Worm (Caenorhabditis elegans) whole organism, L4 larva: ENCODE measurements around the gene syx-16.
"Not testable (repeated sequence)": the region's sequence is repeated elsewhere in the genome, so short reads cannot be mapped to it uniquely, and the experiment has no call there.

Source experiments
- D1046.2 ChIP-seq: fragments of 200-800 bp; sonication (Bioruptor generic); IDR thresholded peaks from 2 replicates; pipeline ENCODE4 v1.3.6; 2022; ENCODE audit warnings: missing genetic modification characterization, missing compliant biosample characterization
- F10B5.3 ChIP-seq: sonication (generic microtip); optimal IDR thresholded peaks from 2 replicates; lab custom pipeline; 2016; ENCODE audit warnings: mild to moderate bottlenecking, missing genetic modification characterization, missing compliant biosample characterization
- F37D6.2 ChIP-seq: sonication (generic microtip); optimal IDR thresholded peaks from 2 replicates; lab custom pipeline; 2016; ENCODE audit warnings: mild to moderate bottlenecking, missing genetic modification characterization, missing compliant biosample characterization
- T20F7.1 ChIP-seq: fragments of 200-800 bp; sonication (Bioruptor generic); optimal IDR thresholded peaks from 2 replicates; lab custom pipeline; 2018; ENCODE audit warnings: mild to moderate bottlenecking, missing genetic modification characterization, missing compliant biosample characterization
- Y105C5A.15 ChIP-seq: fragments of 200-800 bp; sonication (Bioruptor generic); IDR thresholded peaks from 2 replicates; pipeline ENCODE4 v1.3.6; 2022; ENCODE audit warnings: missing genetic modification characterization, missing compliant biosample characterization
- Y48G9A.11 ChIP-seq: fragments of 200-800 bp; sonication (Bioruptor generic); IDR thresholded peaks from 2 replicates; pipeline ENCODE4 v1.3.6; 2022; ENCODE audit warnings: missing genetic modification reagents, missing genetic modification characterization, missing compliant biosample characterization
- Y5F2A.4 ChIP-seq: fragments of 200-800 bp; sonication (Bioruptor generic); optimal IDR thresholded peaks from 2 replicates; lab custom pipeline; 2018; ENCODE audit warnings: mild to moderate bottlenecking, missing genetic modification characterization, missing compliant biosample characterization
- ZK337.2 ChIP-seq: fragments of 200-800 bp; sonication (Bioruptor generic); IDR thresholded peaks from 2 replicates; pipeline ENCODE4 v1.3.6; 2022; ENCODE audit warnings: missing genetic modification reagents, missing genetic modification characterization, missing compliant biosample characterization
- aha-1 ChIP-seq: fragments of 150-350 bp; peaks from one replicate; lab custom pipeline; 2014; ENCODE audit warnings: missing biosample characterization, missing genetic modification characterization
- ceh-44 ChIP-seq: fragments of 200-800 bp; sonication (Bioruptor generic); IDR thresholded peaks from 2 replicates; pipeline ENCODE4 v1.3.6; 2022; ENCODE audit warnings: missing genetic modification reagents, missing genetic modification characterization, missing compliant biosample characterization
- ceh-62 ChIP-seq: sonication (generic microtip); optimal IDR thresholded peaks from 2 replicates; lab custom pipeline; 2017; ENCODE audit warnings: missing biosample characterization, missing genetic modification characterization
- ces-1 ChIP-seq: fragments of 150-350 bp; sonication (generic microtip); optimal IDR thresholded peaks from 4 replicates; lab custom pipeline; 2014; ENCODE audit warnings: missing biosample characterization, missing genetic modification reagents, missing genetic modification characterization
- daf-16 ChIP-seq, 3 experiments: sonication (generic microtip); optimal IDR thresholded peaks; 2 replicates each; lab custom pipeline; 2016 to 2017; ENCODE audit warnings: missing genetic modification characterization in 3 of 3, missing genetic modification reagents in 3 of 3, mild to moderate bottlenecking in 2 of 3, missing compliant biosample characterization in 2 of 3, missing biosample characterization in 1 of 3, moderate library complexity in 1 of 3
- dpl-1 ChIP-seq: fragments of 150-350 bp; optimal IDR thresholded peaks from 2 replicates; lab custom pipeline; 2014; ENCODE audit warnings: missing biosample characterization, missing genetic modification reagents, missing genetic modification characterization
- duxl-1 ChIP-seq: sonication (generic microtip); optimal IDR thresholded peaks from 2 replicates; lab custom pipeline; 2016; ENCODE audit warnings: mild to moderate bottlenecking, missing genetic modification characterization, moderate library complexity, missing compliant biosample characterization; ENCODE audit not compliant: poor library complexity
- gei-8 ChIP-seq: fragments of 200-800 bp; sonication (Bioruptor generic); optimal IDR thresholded peaks from 2 replicates; lab custom pipeline; 2018; ENCODE audit warnings: mild to moderate bottlenecking, missing genetic modification characterization, missing compliant biosample characterization
- hlh-11 ChIP-seq: fragments of 200-800 bp; sonication (Bioruptor generic); optimal IDR thresholded peaks from 2 replicates; lab custom pipeline; 2018; ENCODE audit warnings: mild to moderate bottlenecking, missing genetic modification characterization, missing compliant biosample characterization
- jun-1 ChIP-seq: fragments of 150-350 bp; optimal IDR thresholded peaks from 2 replicates; lab custom pipeline; 2014; ENCODE audit warnings: missing biosample characterization, missing genetic modification reagents, missing genetic modification characterization
- lim-7 ChIP-seq: fragments of 200-800 bp; sonication (Bioruptor generic); IDR thresholded peaks from 2 replicates; pipeline ENCODE4 v1.3.6; 2022; ENCODE audit warnings: missing genetic modification characterization, missing compliant biosample characterization
- lir-3 ChIP-seq: sonication (generic microtip); optimal IDR thresholded peaks from 2 replicates; lab custom pipeline; 2016; ENCODE audit warnings: mild to moderate bottlenecking, missing genetic modification characterization, missing compliant biosample characterization
- lsy-2 ChIP-seq, 2 experiments: fragments of 150-350 bp in 1 of 2; sonication (generic microtip) in 1 of 2; optimal IDR thresholded peaks; 2 replicates each; lab custom pipeline; 2014 to 2017; ENCODE audit warnings: missing biosample characterization in 2 of 2, missing genetic modification characterization in 2 of 2
- mdt-29 ChIP-seq: fragments of 200-800 bp; sonication (Bioruptor generic); IDR thresholded peaks from 2 replicates; pipeline ENCODE4 v1.3.6; 2022; ENCODE audit warnings: missing genetic modification reagents, missing genetic modification characterization, missing compliant biosample characterization
- mep-1 ChIP-seq: fragments of 150-350 bp; sonication (generic microtip); optimal IDR thresholded peaks from 3 replicates; lab custom pipeline; 2014; ENCODE audit warnings: missing biosample characterization, missing genetic modification characterization
- mes-2 ChIP-seq: sonication (generic microtip); optimal IDR thresholded peaks from 2 replicates; lab custom pipeline; 2016; ENCODE audit warnings: missing genotype, mild to moderate bottlenecking, missing genetic modification characterization, missing compliant biosample characterization; ENCODE audit not compliant: poor library complexity, severe bottlenecking
- nhr-111 ChIP-seq: fragments of 200-800 bp; sonication (Bioruptor generic); optimal IDR thresholded peaks from 2 replicates; lab custom pipeline; 2018; ENCODE audit warnings: mild to moderate bottlenecking, missing genetic modification characterization, missing compliant biosample characterization
- nhr-41 ChIP-seq: fragments of 200-800 bp; sonication (Bioruptor generic); IDR thresholded peaks from 2 replicates; pipeline ENCODE4 v1.3.6; 2022; ENCODE audit warnings: missing genetic modification reagents, missing genetic modification characterization, missing compliant biosample characterization
- nhr-6 ChIP-seq: fragments of 150-350 bp; optimal IDR thresholded peaks from 2 replicates; lab custom pipeline; 2014; ENCODE audit warnings: missing biosample characterization, missing genetic modification characterization
- nhr-77 ChIP-seq: fragments of 150-350 bp; optimal IDR thresholded peaks from 2 replicates; lab custom pipeline; 2014; ENCODE audit warnings: missing biosample characterization, missing genetic modification characterization
- pha-4 ChIP-seq, 2 experiments: fragments of 150-350 bp in 1 of 2; fragments of 200-800 bp in 1 of 2; sonication (Bioruptor generic) in 1 of 2; IDR thresholded peaks in 1 of 2; optimal IDR thresholded peaks in 1 of 2; 2 replicates each; pipeline versions ENCODE4 v1.3.6 to Lab custom; 2014 to 2022; ENCODE audit warnings: missing genetic modification characterization in 2 of 2, missing genetic modification reagents in 2 of 2, missing biosample characterization in 1 of 2, missing compliant biosample characterization in 1 of 2
- php-3 ChIP-seq: fragments of 200-800 bp; sonication (Bioruptor generic); IDR thresholded peaks from 2 replicates; pipeline ENCODE4 v1.3.6; 2022; ENCODE audit warnings: missing genetic modification reagents, missing genetic modification characterization, missing compliant biosample characterization
- saeg-2 ChIP-seq: fragments of 200-800 bp; sonication (Bioruptor generic); IDR thresholded peaks from 2 replicates; pipeline ENCODE4 v1.3.6; 2022; ENCODE audit warnings: missing genetic modification reagents, missing genetic modification characterization, missing compliant biosample characterization
- set-16 ChIP-seq: fragments of 200-800 bp; sonication (Bioruptor generic); IDR thresholded peaks from 2 replicates; pipeline ENCODE4 v1.3.6; 2022; ENCODE audit warnings: missing genetic modification reagents, missing genetic modification characterization, missing compliant biosample characterization
- spr-1 ChIP-seq: sonication (generic microtip); optimal IDR thresholded peaks from 2 replicates; lab custom pipeline; 2016; ENCODE audit warnings: mild to moderate bottlenecking, missing genetic modification characterization, missing compliant biosample characterization
- tra-1 ChIP-seq: fragments of 200-800 bp; sonication (Bioruptor generic); IDR thresholded peaks from 2 replicates; pipeline ENCODE4 v1.3.6; 2022; ENCODE audit warnings: missing genetic modification reagents, missing genetic modification characterization, missing compliant biosample characterization
- unc-130 ChIP-seq: sonication (generic microtip); optimal IDR thresholded peaks from 2 replicates; lab custom pipeline; 2016; ENCODE audit warnings: missing genetic modification reagents, missing genetic modification characterization, missing compliant biosample characterization
- zip-11 ChIP-seq: fragments of 200-800 bp; sonication (Bioruptor generic); IDR thresholded peaks from 2 replicates; pipeline ENCODE4 v1.3.6; 2022; ENCODE audit warnings: missing genetic modification characterization, missing compliant biosample characterization
- zip-2 ChIP-seq: fragments of 150-350 bp; optimal IDR thresholded peaks from 2 replicates; lab custom pipeline; 2014; ENCODE audit warnings: missing biosample characterization, missing genetic modification characterization

The syx-16 gene

ce11 chrIII:5211137-5211648, 2.3 kb upstream of the syx-16 start (continued):
- TF ChIP-seq dpl-1 (GFP tag; lab: Kevin White, UChicago) (peak; percentile 41), set-16 (GFP tag; lab: Robert Waterston, UW) (peak; percentile 85), nhr-111 (GFP tag; lab: Kevin White, UChicago) (peak; percentile 35), Y105C5A.15 (GFP tag; lab: Robert Waterston, UW) (0 out of 2 replicates have a peak, but pooled peaks have one; percentile 36), nhr-6 (tag; lab: Kevin White, UChicago) (peak; percentile 29), php-3 (peak; percentile 76), gei-8 (GFP tag; lab: Kevin White, UChicago) (peak; percentile 37), spr-1 (tag; lab: Kevin White, UChicago) (peak; percentile 78), pha-4 (GFP tag; IDR thresholded peaks at IDR 0.05; lab: Robert Waterston, UW) (peak; percentile 82), jun-1 (tag; lab: Kevin White, UChicago) (peak; percentile 45), F10B5.3 (tag; lab: Kevin White, UChicago) (peak; percentile 67), zip-2 (peak; percentile 52), ZK337.2 (peak; percentile 47; the same call in 1 of the 2 replicates), tra-1 (GFP tag; lab: Robert Waterston, UW) (peak; percentile 73; the same call in 1 of the 2 replicates), F37D6.2 (tag; lab: Kevin White, UChicago) (peak; percentile 57), duxl-1 (tag; lab: Kevin White, UChicago) (peak; percentile 51), Y48G9A.11 (GFP tag; lab: Robert Waterston, UW) (peak; percentile 70; the same call in 1 of the 2 replicates), T20F7.1 (GFP tag; lab: Kevin White, UChicago) (peak; percentile 52), daf-16 (GFP tag; optimal IDR thresholded peaks at IDR 0.05; lab: Kevin White, UChicago) (peak; percentile 57 to 83), mep-1 (tag; lab: Kevin White, UChicago) (peak; percentile 76)
- TF ChIP-seq pha-4, daf-16 (tag; optimal IDR thresholded peaks at IDR 0.05; lab: Kevin White, UChicago): not testable (repeated sequence)

DNA sequence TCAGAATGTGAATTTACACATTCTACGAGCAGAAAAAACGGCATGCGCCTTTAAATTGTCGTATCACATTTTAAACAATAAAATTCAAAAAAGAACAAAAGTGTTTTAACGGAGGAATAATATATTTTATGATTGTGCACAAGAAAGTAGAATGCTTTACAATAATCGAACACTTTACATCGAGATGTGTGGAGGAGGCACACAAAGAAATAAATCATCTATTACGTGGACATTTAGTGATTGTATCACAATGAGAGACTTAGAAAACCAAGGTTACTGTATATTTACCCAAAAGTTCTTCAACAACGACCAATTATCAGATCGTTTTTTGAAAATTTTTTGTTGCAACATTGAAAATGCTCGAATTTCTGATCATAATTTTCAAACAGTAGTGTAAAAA, 1.4 kb upstream of the syx-16 start:
- TF ChIP-seq lir-3: no peak
- peak in 1 of 2 experiments; percentile 14 for TF ChIP-seq lsy-2 (tag; optimal IDR thresholded peaks at IDR 0.05; lab: Kevin White, UChicago)
- no peak for TF ChIP-seq F37D6.2 (tag; lab: Kevin White, UChicago)
- TF ChIP-seq ces-1 (GFP tag; lab: Kevin White, UChicago): no peak
- TF ChIP-seq lim-7: no peak

- TF ChIP-seq zip-11 (GFP tag; lab: Robert Waterston, UW) (no peak), D1046.2 (GFP tag; lab: Robert Waterston, UW) (no peak), saeg-2 (GFP tag; lab: Robert Waterston, UW) (no peak), Y48G9A.11 (GFP tag; lab: Robert Waterston, UW) (0 out of 2 replicates have a peak, but pooled peaks have one; percentile 14), nhr-77 (tag; lab: Kevin White, UChicago) (no peak), nhr-41 (GFP tag; lab: Robert Waterston, UW) (no peak), hlh-11 (tag; lab: Kevin White, UChicago) (no peak), Y5F2A.4 (no peak), T20F7.1 (GFP tag; lab: Kevin White, UChicago) (no peak), mdt-29 (GFP tag; lab: Robert Waterston, UW) (no peak), ceh-44 (GFP tag; lab: Robert Waterston, UW) (no peak), aha-1 (tag; lab: Kevin White, UChicago) (peak; percentile 81), mes-2 (tag; lab: Kevin White, UChicago) (peak; percentile 34), ceh-62 (tag; lab: Kevin White, UChicago) (no peak), unc-130 (peak; percentile 15), lsy-2 (tag; optimal IDR thresholded peaks at IDR 0.05; lab: Kevin White, UChicago) (peak in 1 of 2 experiments; percentile 49)
- TF ChIP-seq, all 104 proteins: peak for 5
Observed at ce11 chrIII:5206861-5207414, 2.0 kb downstream of the syx-16 start, which contains the start of gene morc-1. TSS of gene morc-1 (minus strand) at chrIII:5206911.
